Worm (Caenorhabditis elegans): ENCODE results near the gene AC7.3.

Gene AC7.3

ce11 chrIV:5073836-5074235 lies 37.8 kb upstream of the AC7.3 start:
- TF ChIP-seq unc-55 (GFP tag; optimal IDR thresholded peaks at IDR 0.05): no peak
- no peak for TF ChIP-seq nhr-237 (tag; optimal IDR thresholded peaks at IDR 0.05)
- TF ChIP-seq nhr-77 (tag; optimal IDR thresholded peaks at IDR 0.05): no peak
- TF ChIP-seq mdl-1 (tag; optimal IDR thresholded peaks at IDR 0.05): no peak
- no peak for TF ChIP-seq ceh-82 (tag; optimal IDR thresholded peaks at IDR 0.05)
- no peak for TF ChIP-seq elt-1 (tag; optimal IDR thresholded peaks at IDR 0.05)
- no peak for TF ChIP-seq nhr-6 (tag; optimal IDR thresholded peaks at IDR 0.05)
- no peak for TF ChIP-seq unc-39 (tag; optimal IDR thresholded peaks at IDR 0.05)
- TF ChIP-seq skn-1 (tag; optimal IDR thresholded peaks at IDR 0.05): no peak
- no peak for TF ChIP-seq gmeb-1 (tag; optimal IDR thresholded peaks at IDR 0.05)
- no peak for TF ChIP-seq ztf-11 (tag; optimal IDR thresholded peaks at IDR 0.05)

- no peak for TF ChIP-seq unc-39 (tag; optimal IDR thresholded peaks at IDR 0.05)
- TF ChIP-seq mdl-1 (tag; optimal IDR thresholded peaks at IDR 0.05): no peak
- no peak for TF ChIP-seq nhr-6 (tag; optimal IDR thresholded peaks at IDR 0.05)
- TF ChIP-seq nhr-77 (tag; optimal IDR thresholded peaks at IDR 0.05): no peak
- no peak for TF ChIP-seq unc-62 (GFP tag; optimal IDR thresholded peaks at IDR 0.05)
- no peak for TF ChIP-seq ztf-11 (tag; optimal IDR thresholded peaks at IDR 0.05)
- TF ChIP-seq nhr-10 (tag; optimal IDR thresholded peaks at IDR 0.05): no peak
- TF ChIP-seq mab-5 (tag; optimal IDR thresholded peaks at IDR 0.05): no peak
- TF ChIP-seq unc-55 (GFP tag; optimal IDR thresholded peaks at IDR 0.05): no peak
- TF ChIP-seq nhr-12 (tag; optimal IDR thresholded peaks at IDR 0.05): no peak
- no peak for TF ChIP-seq mbf-1 (tag; optimal IDR thresholded peaks at IDR 0.05)
Observed at ce11 chrIV:5076607-5077006, 35.0 kb upstream of the AC7.3 start.

- TF ChIP-seq nhr-129 (tag; optimal IDR thresholded peaks at IDR 0.05) (peak; percentile 23), egl-27 (tag; optimal IDR thresholded peaks at IDR 0.05) (no peak), Y55F3AM.14 (GFP tag; optimal IDR thresholded peaks at IDR 0.05) (no peak), gmeb-1 (tag; optimal IDR thresholded peaks at IDR 0.05) (no peak), unc-39 (tag; optimal IDR thresholded peaks at IDR 0.05) (no peak), nhr-25 (tag; optimal IDR thresholded peaks at IDR 0.05) (no peak), dmd-4 (tag; optimal IDR thresholded peaks at IDR 0.05) (no peak), ceh-16 (tag; optimal IDR thresholded peaks at IDR 0.05) (no peak), aly-2 (tag; optimal IDR thresholded peaks at IDR 0.05) (no peak), fos-1 (tag; optimal IDR thresholded peaks at IDR 0.05) (peak; percentile 52), sma-9 (GFP tag; optimal IDR thresholded peaks at IDR 0.05) (no peak), sma-9 (tag; optimal IDR thresholded peaks at IDR 0.05) (no peak), R02D3.7 (tag; optimal IDR thresholded peaks at IDR 0.05) (no peak), peb-1 (tag; optimal IDR thresholded peaks at IDR 0.05) (no peak)
Observed at ce11 chrIV:5077918-5078317, 33.7 kb upstream of the AC7.3 start.

ce11 chrIV:5078846-5079245 lies 32.8 kb upstream of the AC7.3 start:
- TF ChIP-seq crh-2 (tag; optimal IDR thresholded peaks at IDR 0.05): peak; percentile 22
- no peak for TF ChIP-seq ZK546.5 (tag; optimal IDR thresholded peaks at IDR 0.05)
- TF ChIP-seq C34F6.9 (tag; optimal IDR thresholded peaks at IDR 0.05): peak; percentile 39
- TF ChIP-seq lsy-2 (tag; optimal IDR thresholded peaks at IDR 0.05): peak in 1 of 2 experiments; percentile 48
- TF ChIP-seq sem-4 (tag; optimal IDR thresholded peaks at IDR 0.05): peak; percentile 39
- TF ChIP-seq zag-1 (tag; optimal IDR thresholded peaks at IDR 0.05): peak; percentile 3
- TF ChIP-seq nhr-10 (tag; optimal IDR thresholded peaks at IDR 0.05): no peak

ce11 chrIV:5081122-5081521 lies 30.5 kb upstream of the AC7.3 start:
- TF ChIP-seq F13H6.1 (tag; optimal IDR thresholded peaks at IDR 0.05) (peak; percentile 33), sem-4 (tag; optimal IDR thresholded peaks at IDR 0.05) (no peak), ztf-1 (GFP tag; conservative IDR thresholded peaks at IDR 0.05) (no peak), elt-3 (tag; optimal IDR thresholded peaks at IDR 0.05) (no peak), nhr-129 (tag; optimal IDR thresholded peaks at IDR 0.05) (peak; percentile 9), crh-2 (tag; optimal IDR thresholded peaks at IDR 0.05) (no peak), nhr-237 (tag; optimal IDR thresholded peaks at IDR 0.05) (no peak), C34F6.9 (tag; optimal IDR thresholded peaks at IDR 0.05) (peak; percentile 6), mbf-1 (tag; optimal IDR thresholded peaks at IDR 0.05) (no peak), blmp-1 (tag; optimal IDR thresholded peaks at IDR 0.05; ENCODE audit: insufficient read depth) (no peak), mab-5 (tag; optimal IDR thresholded peaks at IDR 0.05) (no peak), Y55F3AM.14 (GFP tag; optimal IDR thresholded peaks at IDR 0.05) (peak; percentile 22), zag-1 (tag; optimal IDR thresholded peaks at IDR 0.05) (peak; percentile 35), unc-55 (GFP tag; optimal IDR thresholded peaks at IDR 0.05) (peak; percentile 25), fos-1 (tag; optimal IDR thresholded peaks at IDR 0.05) (no peak), aly-2 (tag; optimal IDR thresholded peaks at IDR 0.05) (no peak), ZK546.5 (tag; optimal IDR thresholded peaks at IDR 0.05) (no peak)

Data from whole organism, L2 larva.